Worm (Caenorhabditis elegans): ENCODE measurements around the gene srh-229.

- no peak for TF ChIP-seq peb-1 (tag; optimal IDR thresholded peaks at IDR 0.05)
- peak; percentile 55 for TF ChIP-seq fos-1 (tag; optimal IDR thresholded peaks at IDR 0.05)
- TF ChIP-seq C34F6.9 (tag; optimal IDR thresholded peaks at IDR 0.05) = peak; percentile 87
- peak; percentile 53 for TF ChIP-seq lin-13 (GFP tag; optimal IDR thresholded peaks at IDR 0.05)
- TF ChIP-seq snpc-4 (tag; optimal IDR thresholded peaks at IDR 0.05) = no peak
- TF ChIP-seq lin-39 (tag; optimal IDR thresholded peaks at IDR 0.05) = no peak
- no peak for TF ChIP-seq ama-1 (optimal IDR thresholded peaks at IDR 0.05)
- no peak for TF ChIP-seq elt-1 (tag; optimal IDR thresholded peaks at IDR 0.05)
- TF ChIP-seq unc-62 (GFP tag; optimal IDR thresholded peaks at IDR 0.05) = no peak
- TF ChIP-seq gmeb-1 (tag; optimal IDR thresholded peaks at IDR 0.05) = peak; percentile 56
- peak in 1 of 2 experiments; percentile 2 for TF ChIP-seq lsy-2 (tag; optimal IDR thresholded peaks at IDR 0.05)
- TF ChIP-seq nhr-77 (tag; optimal IDR thresholded peaks at IDR 0.05) = no peak
- TF ChIP-seq mab-5 (tag; optimal IDR thresholded peaks at IDR 0.05) = peak; percentile 56
Observed at ce11 chrV:7465509-7465908, 38.7 kb downstream of the srh-229 start, which contains the start of gene F25E5.1.

All from whole organism, L2 larva.